Worm (Caenorhabditis elegans): Measurements from ENCODE around the gene srlf-2.
A peak's percentile ranks its signal among the peaks of the same experiment; 100 is the strongest.

The srlf-2 gene

DNA sequence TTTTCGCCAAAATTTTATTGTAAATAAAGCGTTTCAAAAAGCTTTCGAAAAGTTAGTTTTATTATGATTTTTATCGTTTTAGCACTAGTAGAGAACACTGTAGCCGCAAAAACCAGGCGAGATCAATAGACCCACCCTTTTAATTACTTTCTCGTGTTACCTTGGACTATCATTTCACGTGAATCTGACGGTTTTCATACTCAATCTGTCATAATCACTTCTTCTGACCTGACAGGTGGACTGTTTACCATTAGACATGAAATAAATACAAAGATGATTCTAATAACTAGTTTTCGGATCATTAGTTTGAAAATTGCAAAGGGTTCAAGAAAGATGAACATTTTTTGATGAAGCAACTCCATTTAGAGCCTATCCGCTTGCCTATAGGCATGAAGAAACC, 26.9 kb upstream of the srlf-2 start:
- no peak for TF ChIP-seq ceh-82 (tag; optimal IDR thresholded peaks at IDR 0.05)
- TF ChIP-seq R02D3.7 (tag; optimal IDR thresholded peaks at IDR 0.05) = no peak
- no peak for TF ChIP-seq elt-3 (tag; optimal IDR thresholded peaks at IDR 0.05)
- TF ChIP-seq unc-62 (GFP tag; optimal IDR thresholded peaks at IDR 0.05) = peak; percentile 80
- TF ChIP-seq nhr-25 (tag; optimal IDR thresholded peaks at IDR 0.05) = peak; percentile 64
- peak; percentile 41 for TF ChIP-seq egl-27 (tag; optimal IDR thresholded peaks at IDR 0.05)
- TF ChIP-seq skn-1 (tag; optimal IDR thresholded peaks at IDR 0.05) = no peak
- TF ChIP-seq nhr-28 (tag; optimal IDR thresholded peaks at IDR 0.05) = no peak
- TF ChIP-seq lin-15B (tag; optimal IDR thresholded peaks at IDR 0.05) = no peak
- no peak for TF ChIP-seq sea-2 (GFP tag; optimal IDR thresholded peaks at IDR 0.05)
- TF ChIP-seq nhr-23 (tag; optimal IDR thresholded peaks at IDR 0.05) = peak; percentile 70
- TF ChIP-seq egl-5 (tag; optimal IDR thresholded peaks at IDR 0.05) = no peak
- no peak for TF ChIP-seq lin-39 (tag; optimal IDR thresholded peaks at IDR 0.05)
- peak; percentile 11 for TF ChIP-seq nhr-43 (tag; optimal IDR thresholded peaks at IDR 0.05; ENCODE audit: poor library complexity, severe bottlenecking)
- TF ChIP-seq zag-1 (tag; optimal IDR thresholded peaks at IDR 0.05) = no peak
- no peak for TF ChIP-seq snpc-4 (tag; optimal IDR thresholded peaks at IDR 0.05)
- TF ChIP-seq hmg-11 (tag; optimal IDR thresholded peaks at IDR 0.05) = no peak
- TF ChIP-seq aly-2 (tag; optimal IDR thresholded peaks at IDR 0.05) = no peak
- TF ChIP-seq fkh-10 (GFP tag; optimal IDR thresholded peaks at IDR 0.05) = no peak
- no peak for TF ChIP-seq pqm-1 (tag; optimal IDR thresholded peaks at IDR 0.05)
- TF ChIP-seq ZK546.5 (tag; optimal IDR thresholded peaks at IDR 0.05) = no peak
- no peak for TF ChIP-seq ama-1 (optimal IDR thresholded peaks at IDR 0.05)
- TF ChIP-seq mdl-1 (tag; optimal IDR thresholded peaks at IDR 0.05) = peak; percentile 37
- no peak for TF ChIP-seq jun-1 (tag; optimal IDR thresholded peaks at IDR 0.05)
- no peak for TF ChIP-seq ztf-4 (tag; optimal IDR thresholded peaks at IDR 0.05)
- no peak for TF ChIP-seq daf-12 (tag; optimal IDR thresholded peaks at IDR 0.05)
- TF ChIP-seq nfya-1 (tag; optimal IDR thresholded peaks at IDR 0.05; ENCODE audit: insufficient read depth) = no peak

DNA sequence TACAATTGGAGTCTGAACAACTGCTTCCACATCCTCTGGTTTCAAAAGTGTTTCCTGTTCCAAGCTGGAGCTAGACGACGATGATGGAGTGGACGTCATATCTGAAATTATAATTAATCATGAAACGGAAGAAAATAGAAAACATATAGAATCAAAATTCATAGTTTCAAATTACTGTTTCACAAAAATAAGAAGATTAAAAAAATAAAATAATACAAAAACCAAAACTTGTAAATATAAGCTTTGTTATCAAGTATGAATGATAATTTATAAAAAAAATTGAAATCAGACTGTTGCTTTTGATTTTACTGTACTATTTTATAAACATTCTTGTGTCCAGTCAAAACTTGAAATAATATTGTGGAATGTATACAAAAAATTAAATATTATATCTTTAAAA, 26.3 kb upstream of the srlf-2 start, which contains the start of gene str-176:
Gene str-176 (minus strand): TSS at position 101 of the 400 bp plus-strand sequence.
- TF ChIP-seq daf-12 (tag; optimal IDR thresholded peaks at IDR 0.05) = no peak
- no peak for TF ChIP-seq elt-2 (tag; optimal IDR thresholded peaks at IDR 0.05)
- no peak for TF ChIP-seq snpc-4 (tag; optimal IDR thresholded peaks at IDR 0.05)

DNA sequence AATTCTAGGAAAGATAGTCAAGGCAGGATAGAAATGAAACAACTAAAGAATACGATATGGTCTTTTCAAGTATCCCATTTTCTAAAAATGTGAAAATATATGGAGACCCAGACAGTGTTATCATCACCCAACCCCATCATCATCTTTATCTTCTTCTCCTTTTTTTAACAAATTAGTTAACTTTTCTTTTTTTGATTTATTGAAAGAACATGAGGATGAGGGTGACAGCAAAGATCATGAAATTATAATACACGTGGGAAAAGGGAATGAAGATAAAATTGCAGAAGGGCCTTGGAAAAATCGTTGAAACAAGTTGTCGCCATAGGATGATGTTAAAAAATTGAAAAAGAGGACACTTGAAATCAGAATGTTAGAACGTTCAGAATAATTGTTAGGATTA, 25.8 kb upstream of the srlf-2 start:
- TF ChIP-seq nhr-25 (tag; optimal IDR thresholded peaks at IDR 0.05) = no peak
- TF ChIP-seq nhr-76 (tag; optimal IDR thresholded peaks at IDR 0.05) = no peak
- no peak for TF ChIP-seq nhr-12 (tag; optimal IDR thresholded peaks at IDR 0.05)
- TF ChIP-seq eor-1 (tag; optimal IDR thresholded peaks at IDR 0.05) = no peak

DNA sequence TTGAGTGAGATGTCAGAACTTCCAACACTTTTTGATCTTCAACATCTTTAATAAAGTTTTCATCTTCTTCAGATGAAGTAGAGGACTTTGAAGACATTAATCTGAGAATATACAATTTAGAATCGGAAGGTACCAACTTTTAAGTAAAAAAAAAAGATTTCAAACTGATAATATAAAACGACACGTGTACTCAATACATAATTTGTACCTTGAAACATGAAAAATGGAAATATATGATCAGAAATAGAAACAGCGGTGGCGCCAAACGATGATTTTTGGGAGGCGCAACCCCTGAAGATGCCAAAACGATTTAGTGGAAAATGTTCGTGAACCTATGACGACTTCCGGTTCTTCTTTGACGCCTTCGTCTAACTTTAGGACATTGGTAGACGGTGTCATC, 17.5 kb upstream of the srlf-2 start, which contains the start of gene oat-1:
Gene oat-1 (minus strand): TSS at position 101 of the 400 bp plus-strand sequence.
- TF ChIP-seq jun-1 (tag; optimal IDR thresholded peaks at IDR 0.05) (no peak), pqm-1 (tag; optimal IDR thresholded peaks at IDR 0.05) (no peak), sea-2 (GFP tag; optimal IDR thresholded peaks at IDR 0.05) (no peak), nhr-11 (tag; optimal IDR thresholded peaks at IDR 0.05) (no peak), fkh-2 (tag; optimal IDR thresholded peaks at IDR 0.05) (no peak), snpc-4 (tag; optimal IDR thresholded peaks at IDR 0.05) (no peak)

DNA sequence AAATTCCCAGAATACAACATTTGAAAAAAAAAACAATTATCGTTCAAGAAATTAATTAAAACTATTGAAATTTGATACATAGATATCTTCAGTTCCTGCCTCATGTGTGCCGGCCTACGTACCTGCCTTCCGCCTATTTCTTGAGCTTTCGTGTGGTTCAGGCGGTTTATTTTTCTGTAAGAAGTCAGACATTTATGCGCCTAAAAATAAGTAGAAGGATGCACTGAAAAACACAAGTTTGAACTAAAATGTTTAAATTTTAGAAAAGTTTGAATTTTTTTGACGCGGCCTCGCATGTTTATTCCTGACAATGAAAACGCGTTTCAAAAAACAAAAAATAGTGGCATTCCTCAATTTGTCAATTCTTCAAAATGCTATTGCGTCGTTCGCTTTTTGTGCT, 16.3 kb upstream of the srlf-2 start, which contains the start of gene C28C12.11:
Gene C28C12.11 (plus strand): TSS at position 301 of the 400 bp plus-strand sequence.
- TF ChIP-seq fkh-10 (GFP tag; optimal IDR thresholded peaks at IDR 0.05) (no peak), nhr-23 (tag; optimal IDR thresholded peaks at IDR 0.05) (no peak), skn-1 (tag; optimal IDR thresholded peaks at IDR 0.05) (no peak), egl-5 (tag; optimal IDR thresholded peaks at IDR 0.05) (no peak), lsy-12 (tag; optimal IDR thresholded peaks at IDR 0.05) (no peak), ztf-11 (tag; optimal IDR thresholded peaks at IDR 0.05) (no peak), ztf-4 (tag; optimal IDR thresholded peaks at IDR 0.05) (no peak), mml-1 (tag; optimal IDR thresholded peaks at IDR 0.05) (no peak), ceh-16 (tag; optimal IDR thresholded peaks at IDR 0.05) (no peak), eor-1 (tag; optimal IDR thresholded peaks at IDR 0.05) (no peak), unc-62 (GFP tag; optimal IDR thresholded peaks at IDR 0.05) (no peak), ama-1 (optimal IDR thresholded peaks at IDR 0.05) (no peak), tbx-2 (tag; optimal IDR thresholded peaks at IDR 0.05) (no peak), zag-1 (tag; optimal IDR thresholded peaks at IDR 0.05) (no peak)
